Worm (Caenorhabditis elegans) whole organism, late embryonic: ENCODE data around the gene rfip-2.

Experiments
- ama-1 ChIP-seq: fragments of 150-350 bp; optimal IDR thresholded peaks from 2 replicates; lab custom pipeline; 2014
- ceh-30 ChIP-seq: fragments of 150-350 bp; optimal IDR thresholded peaks from 2 replicates; lab custom pipeline; 2014; ENCODE audit warnings: missing biosample characterization, missing genetic modification characterization
- dve-1 ChIP-seq: sonication (generic microtip); optimal IDR thresholded peaks from 2 replicates; lab custom pipeline; 2017; ENCODE audit warnings: antibody characterized with exemption, mild to moderate bottlenecking, missing genetic modification characterization, missing compliant biosample characterization
- fax-1 ChIP-seq: sonication (generic microtip); optimal IDR thresholded peaks from 2 replicates; lab custom pipeline; 2016; ENCODE audit warnings: missing genotype, missing genetic modification characterization, missing compliant biosample characterization
- fkh-10 ChIP-seq: fragments of 150-350 bp; optimal IDR thresholded peaks from 2 replicates; lab custom pipeline; 2014; ENCODE audit warnings: missing biosample characterization, missing genetic modification reagents, missing genetic modification characterization
- gmeb-2 ChIP-seq: sonication (generic microtip); optimal IDR thresholded peaks from 2 replicates; lab custom pipeline; 2016; ENCODE audit warnings: missing genetic modification characterization, inconsistent platforms, missing compliant biosample characterization
- nhr-11 ChIP-seq: fragments of 150-350 bp; optimal IDR thresholded peaks from 2 replicates; lab custom pipeline; 2014; ENCODE audit warnings: missing biosample characterization, missing genetic modification characterization
- pqm-1 ChIP-seq: sonication (generic microtip); optimal IDR thresholded peaks from 2 replicates; lab custom pipeline; 2016; ENCODE audit warnings: missing genetic modification characterization, missing compliant biosample characterization
- unc-42 ChIP-seq: sonication (generic microtip); optimal IDR thresholded peaks from 2 replicates; lab custom pipeline; 2016; ENCODE audit warnings: missing genotype, missing genetic modification characterization, missing compliant biosample characterization

DNA sequence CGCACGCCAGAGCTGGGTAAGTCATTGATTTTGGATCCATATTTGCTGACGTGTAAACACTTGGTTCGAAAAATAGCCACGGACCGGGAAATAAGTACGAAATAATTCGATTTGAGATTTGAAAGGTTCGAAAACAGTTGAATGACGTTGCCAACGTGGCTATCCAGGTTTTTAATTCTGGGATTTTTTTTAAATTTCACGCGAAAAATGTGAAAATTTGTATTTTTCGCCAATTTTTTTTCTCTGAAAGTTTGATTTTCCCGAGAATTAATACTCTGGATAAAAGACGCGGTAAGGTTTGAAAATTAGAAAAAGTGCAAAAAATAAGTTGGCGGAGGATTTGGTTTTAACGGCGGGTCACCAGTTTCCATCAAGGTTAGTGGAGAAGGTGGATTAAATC lies 17.2 kb downstream of the rfip-2 start, which contains the start of gene fbxc-48:
- TF ChIP-seq ceh-30 (tag; lab: Kevin White, UChicago): no peak
- TF ChIP-seq unc-42 (tag; lab: Kevin White, UChicago): no peak
- no peak for TF ChIP-seq ama-1 (lab: Kevin White, UChicago)
- TF ChIP-seq pqm-1 (tag; lab: Kevin White, UChicago): no peak
- no peak for TF ChIP-seq fax-1
- no peak for TF ChIP-seq dve-1
- no peak for TF ChIP-seq nhr-11 (tag; lab: Kevin White, UChicago)
- no peak for TF ChIP-seq fkh-10 (GFP tag; lab: Kevin White, UChicago)
- TF ChIP-seq gmeb-2 (tag; lab: Kevin White, UChicago): no peak
